Fruit fly (Drosophila melanogaster) whole organism, embryonic: ENCODE results near the gene FipoQ.
A peak's percentile ranks its signal among the peaks of the same experiment; 100 is the strongest.

Experiments
- ATbp ChIP-seq: fragments of 200-800 bp; sonication (Bioruptor generic); optimal IDR thresholded peaks from 2 replicates; lab custom pipeline; 2017; ENCODE audit warnings: missing biosample characterization, mild to moderate bottlenecking, missing genetic modification characterization, missing genetic modification reagents
- BtbVII ChIP-seq: fragments of 200-800 bp; sonication (Bioruptor generic); optimal IDR thresholded peaks from 3 replicates; lab custom pipeline; 2017; ENCODE audit warnings: missing biosample characterization, mild to moderate bottlenecking, missing genetic modification characterization
- CG10543 ChIP-seq: fragments of 200-800 bp; sonication (Bioruptor generic); optimal IDR thresholded peaks from 3 replicates; lab custom pipeline; 2017; ENCODE audit warnings: missing biosample characterization, mild to moderate bottlenecking, missing genetic modification characterization, moderate library complexity
- CG12236 ChIP-seq: fragments of 200-800 bp; sonication (Bioruptor generic); optimal IDR thresholded peaks from 2 replicates; lab custom pipeline; 2016; ENCODE audit warnings: missing biosample characterization, missing genetic modification characterization
- CG13424 ChIP-seq: fragments of 200-800 bp; sonication (Bioruptor generic); optimal IDR thresholded peaks from 2 replicates; lab custom pipeline; 2019; ENCODE audit warnings: missing biosample characterization, mild to moderate bottlenecking, missing genetic modification characterization, moderate library complexity
- CG14050 ChIP-seq: fragments of 200-800 bp; sonication (Bioruptor generic); IDR thresholded peaks from 3 replicates; pipeline ENCODE4 v1.3.6; 2022; ENCODE audit warnings: missing biosample characterization, missing genetic modification characterization
- CG1529 ChIP-seq: fragments of 200-800 bp; sonication (Bioruptor generic); optimal IDR thresholded peaks from 3 replicates; lab custom pipeline; 2018; ENCODE audit warnings: missing biosample characterization, missing genetic modification characterization
- CG15601 ChIP-seq: fragments of 200-800 bp; sonication (Bioruptor generic); optimal IDR thresholded peaks from 3 replicates; lab custom pipeline; 2019; ENCODE audit warnings: missing biosample characterization, mild to moderate bottlenecking, missing genetic modification characterization, moderate library complexity
- CG17802 ChIP-seq: fragments of 200-800 bp; sonication (Bioruptor generic); optimal IDR thresholded peaks from 2 replicates; lab custom pipeline; 2018; ENCODE audit warnings: missing biosample characterization, mild to moderate bottlenecking, missing genetic modification characterization, moderate library complexity
- CG18764 ChIP-seq: fragments of 200-800 bp; sonication (Bioruptor generic); optimal IDR thresholded peaks from 3 replicates; lab custom pipeline; 2016; ENCODE audit warnings: missing biosample characterization, missing genetic modification characterization
- CG31224 ChIP-seq: fragments of 200-800 bp; sonication (Bioruptor generic); IDR thresholded peaks from 2 replicates; pipeline ENCODE4 v1.3.6; 2022; ENCODE audit warnings: missing biosample characterization, missing genetic modification characterization
- CG31441 ChIP-seq: fragments of 200-800 bp; sonication (Bioruptor generic); IDR thresholded peaks from 2 replicates; pipeline ENCODE4 v1.3.6; 2022; ENCODE audit warnings: missing biosample characterization, missing genetic modification characterization
- CG3847 ChIP-seq: fragments of 200-800 bp; sonication (Bioruptor generic); IDR thresholded peaks from 2 replicates; pipeline ENCODE4 v1.3.6; 2022; ENCODE audit warnings: missing biosample characterization, missing genetic modification characterization
- CG4328 ChIP-seq: fragments of 200-800 bp; sonication (Bioruptor generic); optimal IDR thresholded peaks from 3 replicates; lab custom pipeline; 2017; ENCODE audit warnings: missing biosample characterization, missing genetic modification reagents, missing genetic modification characterization
- CG5180 ChIP-seq: fragments of 200-800 bp; sonication (Bioruptor generic); optimal IDR thresholded peaks from 3 replicates; lab custom pipeline; 2017; ENCODE audit warnings: missing biosample characterization, missing genetic modification characterization, mild to moderate bottlenecking, moderate library complexity, missing genetic modification reagents
- CG5245 ChIP-seq: fragments of 200-800 bp; sonication (Bioruptor generic); optimal IDR thresholded peaks from 3 replicates; lab custom pipeline; 2016; ENCODE audit warnings: missing biosample characterization, missing genetic modification characterization
- CG6813 ChIP-seq: fragments of 200-800 bp; sonication (Bioruptor generic); optimal IDR thresholded peaks from 2 replicates; lab custom pipeline; 2017; ENCODE audit warnings: missing biosample characterization, missing genetic modification characterization, mild to moderate bottlenecking, moderate library complexity, missing genetic modification reagents
- CG7839 ChIP-seq: fragments of 200-800 bp; sonication (Bioruptor generic); optimal IDR thresholded peaks from 3 replicates; lab custom pipeline; 2018; ENCODE audit warnings: missing biosample characterization, mild to moderate bottlenecking, missing genetic modification characterization, moderate library complexity
- CG8359 ChIP-seq: fragments of 200-800 bp; sonication (Bioruptor generic); optimal IDR thresholded peaks from 2 replicates; lab custom pipeline; 2017; ENCODE audit warnings: missing biosample characterization, mild to moderate bottlenecking, missing genetic modification characterization, borderline replicate concordance
- CG8478 ChIP-seq: fragments of >200 bp; optimal IDR thresholded peaks from 2 replicates; lab custom pipeline; 2018
- CG9609 ChIP-seq: fragments of 200-800 bp; sonication (Bioruptor generic); optimal IDR thresholded peaks from 3 replicates; lab custom pipeline; 2016; ENCODE audit warnings: missing biosample characterization, missing genetic modification characterization
- Dad ChIP-seq: fragments of 200-800 bp; sonication (Bioruptor generic); optimal IDR thresholded peaks from 3 replicates; lab custom pipeline; 2016; ENCODE audit warnings: missing biosample characterization, missing genetic modification characterization
- Dll ChIP-seq: fragments of 200-800 bp; sonication (Bioruptor generic); IDR thresholded peaks from 4 replicates; pipeline ENCODE4 v1.3.6; 2022; ENCODE audit warnings: missing biosample characterization, missing genetic modification characterization; ENCODE audit not compliant: partially characterized antibody
- Ets65A ChIP-seq: fragments of 200-800 bp; sonication (Bioruptor generic); peaks from one replicate; lab custom pipeline; 2016; ENCODE audit warnings: missing biosample characterization, missing genetic modification characterization
- Gug ChIP-seq: fragments of 200-800 bp; sonication (Bioruptor generic); IDR thresholded peaks from 4 replicates; pipeline ENCODE4 v1.3.6; 2022; ENCODE audit warnings: missing biosample characterization, missing genetic modification characterization
- MTF-1 ChIP-seq: fragments of 200-800 bp; sonication (Bioruptor generic); optimal IDR thresholded peaks from 2 replicates; lab custom pipeline; 2018; ENCODE audit warnings: missing biosample characterization, mild to moderate bottlenecking, missing genetic modification characterization, borderline replicate concordance
- Nf-YA ChIP-seq: fragments of 200-800 bp; sonication (Bioruptor generic); IDR thresholded peaks from 2 replicates; pipeline ENCODE4 v1.3.6; 2022; ENCODE audit warnings: missing biosample characterization, missing genetic modification characterization
- Optix ChIP-seq: fragments of 200-800 bp; sonication (Bioruptor generic); IDR thresholded peaks from 3 replicates; pipeline ENCODE4 v1.3.6; 2022; ENCODE audit warnings: missing biosample characterization, missing genetic modification characterization
- Ptx1 ChIP-seq: fragments of 200-800 bp; sonication (Bioruptor generic); IDR thresholded peaks from 2 replicates; pipeline ENCODE4 v1.3.6; 2022; ENCODE audit warnings: missing biosample characterization, missing genetic modification characterization
- Vsx1 ChIP-seq: fragments of 200-800 bp; sonication (Bioruptor generic); optimal IDR thresholded peaks from 2 replicates; lab custom pipeline; 2017; ENCODE audit warnings: missing biosample characterization, mild to moderate bottlenecking, missing genetic modification characterization, missing genetic modification reagents
- abd-A ChIP-seq: fragments of 200-800 bp; sonication (Bioruptor generic); optimal IDR thresholded peaks from 3 replicates; lab custom pipeline; 2019; ENCODE audit warnings: missing biosample characterization, mild to moderate bottlenecking, missing genetic modification characterization, moderate library complexity
- ash1 ChIP-seq: fragments of 200-800 bp; sonication (Bioruptor generic); optimal IDR thresholded peaks from 2 replicates; lab custom pipeline; 2018; ENCODE audit warnings: missing biosample characterization, mild to moderate bottlenecking, missing genetic modification characterization
- bigmax ChIP-seq: fragments of 200-800 bp; sonication (Bioruptor generic); optimal IDR thresholded peaks from 2 replicates; lab custom pipeline; 2018; ENCODE audit warnings: missing biosample characterization, mild to moderate bottlenecking, missing genetic modification characterization
- bowl ChIP-seq: fragments of 200-800 bp; sonication (Bioruptor generic); IDR thresholded peaks from 2 replicates; pipeline ENCODE4 v1.3.6; 2022; ENCODE audit warnings: missing biosample characterization, missing genetic modification characterization
- br ChIP-seq: fragments of >200 bp; optimal IDR thresholded peaks from 2 replicates; lab custom pipeline; 2017
- ci ChIP-seq: fragments of 200-800 bp; sonication (Bioruptor generic); IDR thresholded peaks from 3 replicates; pipeline ENCODE4 v1.3.6; 2022; ENCODE audit warnings: missing biosample characterization, missing genetic modification characterization
- croc ChIP-seq: fragments of 200-800 bp; sonication (Bioruptor generic); conservative IDR thresholded peaks from 3 replicates; pipeline ENCODE4 v1.3.6; 2022; ENCODE audit warnings: missing biosample characterization, missing genetic modification characterization
- dati ChIP-seq: fragments of 200-800 bp; sonication (Bioruptor generic); IDR thresholded peaks from 2 replicates; pipeline ENCODE4 v1.3.6; 2022; ENCODE audit warnings: missing biosample characterization, missing genetic modification characterization
- eve ChIP-seq, 2 experiments: fragments of >200 bp; optimal IDR thresholded peaks; 2 replicates each; lab custom pipeline; 2017; ENCODE audit warnings: missing biosample characterization in 2 of 2, missing genetic modification characterization in 2 of 2
- fd3F ChIP-seq: fragments of 200-800 bp; sonication (Bioruptor generic); optimal IDR thresholded peaks from 2 replicates; lab custom pipeline; 2018; ENCODE audit warnings: missing biosample characterization, mild to moderate bottlenecking, missing genetic modification characterization, moderate library complexity
- fd96Cb ChIP-seq: fragments of 200-800 bp; sonication (Bioruptor generic); optimal IDR thresholded peaks from 2 replicates; lab custom pipeline; 2018; ENCODE audit warnings: missing biosample characterization, mild to moderate bottlenecking, missing genetic modification characterization, moderate library complexity
- gfzf ChIP-seq: fragments of 200-800 bp; sonication (Bioruptor generic); optimal IDR thresholded peaks from 2 replicates; lab custom pipeline; 2016; ENCODE audit warnings: missing biosample characterization, mild to moderate bottlenecking, missing genetic modification characterization, moderate library complexity
- her ChIP-seq: fragments of 200-800 bp; sonication (Bioruptor generic); optimal IDR thresholded peaks from 2 replicates; lab custom pipeline; 2016; ENCODE audit warnings: missing biosample characterization, missing genetic modification characterization
- lab ChIP-seq: fragments of 200-800 bp; sonication (Bioruptor generic); optimal IDR thresholded peaks from 3 replicates; lab custom pipeline; 2017; ENCODE audit warnings: missing biosample characterization, missing genetic modification characterization, mild to moderate bottlenecking, moderate library complexity, missing genetic modification reagents
- pho ChIP-seq: fragments of 200-800 bp; sonication (Bioruptor generic); optimal IDR thresholded peaks from 2 replicates; lab custom pipeline; 2016; ENCODE audit warnings: missing biosample characterization, missing genetic modification characterization
- ranshi ChIP-seq: fragments of 200-800 bp; sonication (Bioruptor generic); IDR thresholded peaks from 2 replicates; pipeline ENCODE4 v1.3.6; 2022; ENCODE audit warnings: missing biosample characterization, missing genetic modification characterization
- shn ChIP-seq: fragments of 200-800 bp; sonication (Bioruptor generic); optimal IDR thresholded peaks from 3 replicates; lab custom pipeline; 2016; ENCODE audit warnings: missing biosample characterization, missing genetic modification characterization
- sna ChIP-seq: fragments of 200-800 bp; sonication (Bioruptor generic); IDR thresholded peaks from 2 replicates; pipeline ENCODE4 v1.3.6; 2022; ENCODE audit warnings: missing biosample characterization, missing genetic modification characterization; ENCODE audit not compliant: partially characterized antibody
- tll ChIP-seq, 2 experiments: fragments of 200-800 bp in 1 of 2; fragments of >200 bp in 1 of 2; sonication (Bioruptor generic) in 1 of 2; optimal IDR thresholded peaks; 2 replicates each; lab custom pipeline; 2017 to 2019; ENCODE audit warnings: missing biosample characterization in 2 of 2, missing genetic modification characterization in 2 of 2, mild to moderate bottlenecking in 1 of 2, moderate library complexity in 1 of 2
- wek ChIP-seq: fragments of 200-800 bp; sonication (Bioruptor generic); optimal IDR thresholded peaks from 3 replicates; lab custom pipeline; 2018; ENCODE audit warnings: missing biosample characterization, mild to moderate bottlenecking, missing genetic modification characterization, moderate library complexity
- zfh1 ChIP-seq: fragments of 200-800 bp; sonication (Bioruptor generic); IDR thresholded peaks from 3 replicates; pipeline ENCODE4 v1.3.6; 2022; ENCODE audit warnings: missing biosample characterization, missing genetic modification characterization

The FipoQ gene

dm6 chr3R:29458689-29459136 is 35.9 kb upstream of the FipoQ start (continued):
- TF ChIP-seq Dll (GFP tag; lab: Robert Waterston, UW) (no peak), Gug (GFP tag; lab: Robert Waterston, UW) (no peak), MTF-1 (no peak), pho (no peak), lab (GFP tag; lab: Kevin White, UChicago) (peak; percentile 56), Dad (GFP tag; lab: Kevin White, UChicago) (peak; percentile 5), CG6813 (GFP tag; lab: Kevin White, UChicago) (peak; percentile 19), her (no peak), gfzf (GFP tag; lab: Kevin White, UChicago) (no peak), CG7839 (tag; lab: Kevin White, UChicago) (peak; percentile 61), CG1529 (peak; percentile 26), CG3847 (no peak), zfh1 (GFP tag; lab: Robert Waterston, UW) (peak; percentile 49; the same call in 1 of the 3 replicates), ATbp (GFP tag; lab: Kevin White, UChicago) (peak; percentile 65), CG31224 (no peak), bigmax (GFP tag; lab: Kevin White, UChicago) (no peak), CG4328 (GFP tag; lab: Kevin White, UChicago) (no peak), ash1 (GFP tag; lab: Kevin White, UChicago) (no peak), dati (GFP tag; lab: Robert Waterston, UW) (no peak), Vsx1 (GFP tag; lab: Kevin White, UChicago) (peak; percentile 45), CG14050 (GFP tag; lab: Robert Waterston, UW) (no peak), CG5180 (GFP tag; lab: Kevin White, UChicago) (peak; percentile 18), sna (GFP tag; lab: Robert Waterston, UW) (no peak), br (lab: Kevin White, UChicago) (no peak), CG5245 (GFP tag; lab: Kevin White, UChicago) (no peak), CG8359 (peak; percentile 17), CG8478 (lab: Kevin White, UChicago) (no peak), Ets65A (peak; percentile 91), ranshi (GFP tag; lab: Robert Waterston, UW) (no peak), CG17802 (no peak), CG10543 (no peak), Ptx1 (peak; percentile 30; the same call in 1 of the 2 replicates), tll (GFP tag; optimal IDR thresholded peaks at IDR 0.05; lab: Kevin White, UChicago) (peak in 1 of 2 experiments; percentile 39), fd3F (GFP tag; lab: Kevin White, UChicago) (no peak), CG9609 (GFP tag; lab: Kevin White, UChicago) (no peak), bowl (GFP tag; lab: Robert Waterston, UW) (no peak), CG15601 (peak; percentile 2), Optix (GFP tag; lab: Robert Waterston, UW) (no peak), BtbVII (GFP tag; lab: Kevin White, UChicago) (no peak), wek (GFP tag; lab: Kevin White, UChicago) (peak; percentile 34), CG12236 (GFP tag; lab: Kevin White, UChicago) (peak; percentile 12), CG13424 (peak; percentile 54), croc (no peak), Nf-YA (GFP tag; lab: Robert Waterston, UW) (peak; percentile 17; the same call in 1 of the 2 replicates), CG18764 (GFP tag; lab: Kevin White, UChicago) (peak; percentile 16), ci (GFP tag; lab: Robert Waterston, UW) (peak; percentile 28; the same call in 1 of the 3 replicates), fd96Cb (tag; lab: Kevin White, UChicago) (peak; percentile 46), shn (GFP tag; lab: Kevin White, UChicago) (no peak), eve (GFP tag; optimal IDR thresholded peaks at IDR 0.05; lab: Kevin White, UChicago) (peak in 1 of 2 experiments; percentile 87), abd-A (tag; lab: Kevin White, UChicago) (no peak), CG31441 (peak; percentile 75)
